Fruit fly (Drosophila melanogaster) whole organism, embryonic: ENCODE results near the gene gammaTub37C.

ENCODE experiments used
- Atf3 ChIP-seq: fragments of 200-800 bp; sonication (Bioruptor generic); optimal IDR thresholded peaks from 3 replicates; lab custom pipeline; 2016; ENCODE audit warnings: missing biosample characterization, missing genetic modification characterization
- Bteb2 ChIP-seq: fragments of 200-800 bp; sonication (Bioruptor generic); optimal IDR thresholded peaks from 2 replicates; lab custom pipeline; 2016; ENCODE audit warnings: missing biosample characterization, missing genetic modification characterization
- CG10366 ChIP-seq: fragments of 200-800 bp; sonication (Bioruptor generic); IDR thresholded peaks from 2 replicates; pipeline ENCODE4 v1.3.6; 2022; ENCODE audit warnings: missing biosample characterization, missing genetic modification characterization
- CG12219 ChIP-seq: fragments of 200-800 bp; sonication (Bioruptor generic); optimal IDR thresholded peaks from 3 replicates; lab custom pipeline; 2018; ENCODE audit warnings: missing biosample characterization, mild to moderate bottlenecking, missing genetic modification characterization
- CG12299 ChIP-seq: fragments of 200-800 bp; sonication (Bioruptor generic); optimal IDR thresholded peaks from 2 replicates; lab custom pipeline; 2018; ENCODE audit warnings: missing biosample characterization, mild to moderate bottlenecking, missing genetic modification characterization
- CG13424 ChIP-seq: fragments of 200-800 bp; sonication (Bioruptor generic); optimal IDR thresholded peaks from 2 replicates; lab custom pipeline; 2019; ENCODE audit warnings: missing biosample characterization, mild to moderate bottlenecking, missing genetic modification characterization, moderate library complexity
- CG14860 ChIP-seq: fragments of 200-800 bp; sonication (Bioruptor generic); IDR thresholded peaks from 3 replicates; pipeline ENCODE4 v1.3.6; 2022; ENCODE audit warnings: missing biosample characterization, missing genetic modification characterization; ENCODE audit not compliant: partially characterized antibody
- CG16779 ChIP-seq: fragments of 200-800 bp; sonication (Bioruptor generic); IDR thresholded peaks from 2 replicates; pipeline ENCODE4 v1.3.6; 2022; ENCODE audit warnings: missing biosample characterization, missing genetic modification characterization
- CG16813 ChIP-seq: fragments of 200-800 bp; sonication (Bioruptor generic); IDR thresholded peaks from 3 replicates; pipeline ENCODE4 v1.3.6; 2022; ENCODE audit warnings: missing biosample characterization, missing genetic modification characterization; ENCODE audit not compliant: partially characterized antibody
- CG3847 ChIP-seq: fragments of 200-800 bp; sonication (Bioruptor generic); IDR thresholded peaks from 2 replicates; pipeline ENCODE4 v1.3.6; 2022; ENCODE audit warnings: missing biosample characterization, missing genetic modification characterization
- CG4360 ChIP-seq: fragments of 200-800 bp; sonication (Bioruptor generic); IDR thresholded peaks from 2 replicates; pipeline ENCODE4 v1.3.6; 2022; ENCODE audit warnings: missing biosample characterization, missing genetic modification characterization
- CG4424 ChIP-seq: fragments of 200-800 bp; sonication (Bioruptor generic); optimal IDR thresholded peaks from 3 replicates; lab custom pipeline; 2016; ENCODE audit warnings: missing biosample characterization, missing genetic modification characterization
- CG5953 ChIP-seq: fragments of 200-800 bp; sonication (Bioruptor generic); IDR thresholded peaks from 2 replicates; pipeline ENCODE4 v1.3.6; 2022; ENCODE audit warnings: missing biosample characterization, missing genetic modification characterization
- CG6689 ChIP-seq: fragments of 200-800 bp; sonication (Bioruptor generic); IDR thresholded peaks from 2 replicates; pipeline ENCODE4 v1.3.6; 2022; ENCODE audit warnings: missing biosample characterization, missing genetic modification characterization
- CG7839 ChIP-seq: fragments of 200-800 bp; sonication (Bioruptor generic); optimal IDR thresholded peaks from 3 replicates; lab custom pipeline; 2018; ENCODE audit warnings: missing biosample characterization, mild to moderate bottlenecking, missing genetic modification characterization, moderate library complexity
- CG8359 ChIP-seq: fragments of 200-800 bp; sonication (Bioruptor generic); optimal IDR thresholded peaks from 2 replicates; lab custom pipeline; 2017; ENCODE audit warnings: missing biosample characterization, mild to moderate bottlenecking, missing genetic modification characterization, borderline replicate concordance
- CG9932 ChIP-seq: fragments of 200-800 bp; sonication (Bioruptor generic); IDR thresholded peaks from 2 replicates; pipeline ENCODE4 v1.3.6; 2022; ENCODE audit warnings: missing biosample characterization, missing genetic modification characterization
- CHES-1-like ChIP-seq: fragments of 200-800 bp; sonication (Bioruptor generic); optimal IDR thresholded peaks from 2 replicates; lab custom pipeline; 2016; ENCODE audit warnings: missing biosample characterization, missing genetic modification characterization
- Dad ChIP-seq: fragments of 200-800 bp; sonication (Bioruptor generic); optimal IDR thresholded peaks from 3 replicates; lab custom pipeline; 2016; ENCODE audit warnings: missing biosample characterization, missing genetic modification characterization
- Doc2 ChIP-seq: fragments of 200-800 bp; sonication (Bioruptor generic); IDR thresholded peaks from 2 replicates; pipeline ENCODE4 v1.3.6; 2022; ENCODE audit warnings: missing biosample characterization, missing genetic modification characterization
- H15 ChIP-seq: fragments of 200-800 bp; sonication (Bioruptor generic); IDR thresholded peaks from 3 replicates; pipeline ENCODE4 v1.3.6; 2022; ENCODE audit warnings: missing biosample characterization, missing genetic modification characterization
- H2.0 ChIP-seq: fragments of 200-800 bp; sonication (Bioruptor generic); IDR thresholded peaks from 2 replicates; pipeline ENCODE4 v1.3.6; 2022; ENCODE audit warnings: missing biosample characterization, missing genetic modification characterization
- HLH4C ChIP-seq: fragments of 200-800 bp; sonication (Bioruptor generic); IDR thresholded peaks from 3 replicates; pipeline ENCODE4 v1.3.6; 2022; ENCODE audit warnings: missing biosample characterization, missing genetic modification characterization; ENCODE audit not compliant: partially characterized antibody
- Hey ChIP-seq: fragments of 200-800 bp; sonication (Bioruptor generic); optimal IDR thresholded peaks from 3 replicates; lab custom pipeline; 2018; ENCODE audit warnings: missing biosample characterization, mild to moderate bottlenecking, missing genetic modification characterization
- Hr78 ChIP-seq, 2 experiments: fragments of 200-800 bp in 1 of 2; fragments of >200 bp in 1 of 2; sonication (Bioruptor generic) in 1 of 2; optimal IDR thresholded peaks; 2 replicates each; lab custom pipeline; 2017 to 2019; ENCODE audit warnings: missing biosample characterization in 2 of 2, missing genetic modification characterization in 2 of 2, mild to moderate bottlenecking in 1 of 2, moderate library complexity in 1 of 2
- MBD-R2 ChIP-seq: fragments of 200-800 bp; sonication (Bioruptor generic); IDR thresholded peaks from 2 replicates; pipeline ENCODE4 v1.3.6; 2022; ENCODE audit warnings: missing biosample characterization, missing genetic modification characterization
- Mad ChIP-seq: fragments of 200-800 bp; sonication (Bioruptor generic); optimal IDR thresholded peaks from 2 replicates; lab custom pipeline; 2016; ENCODE audit warnings: missing biosample characterization, missing genetic modification characterization
- NK7.1 ChIP-seq: fragments of 200-800 bp; sonication (Bioruptor generic); optimal IDR thresholded peaks from 3 replicates; lab custom pipeline; 2016; ENCODE audit warnings: missing biosample characterization, missing genetic modification characterization
- Nf-YC ChIP-seq: fragments of 200-800 bp; optimal IDR thresholded peaks from 3 replicates; lab custom pipeline; 2019; ENCODE audit warnings: missing biosample characterization, mild to moderate bottlenecking, missing genetic modification characterization, moderate library complexity
- Oli ChIP-seq: fragments of 200-800 bp; sonication (Bioruptor generic); optimal IDR thresholded peaks from 2 replicates; lab custom pipeline; 2018; ENCODE audit warnings: missing biosample characterization, mild to moderate bottlenecking, missing genetic modification characterization, moderate library complexity
- aop ChIP-seq: fragments of 200-800 bp; sonication (Bioruptor generic); IDR thresholded peaks from 2 replicates; pipeline ENCODE4 v1.3.6; 2022; ENCODE audit warnings: missing biosample characterization, missing genetic modification characterization
- ash1 ChIP-seq: fragments of 200-800 bp; sonication (Bioruptor generic); optimal IDR thresholded peaks from 2 replicates; lab custom pipeline; 2018; ENCODE audit warnings: missing biosample characterization, mild to moderate bottlenecking, missing genetic modification characterization
- cato ChIP-seq: fragments of 200-800 bp; sonication (Bioruptor generic); optimal IDR thresholded peaks from 2 replicates; lab custom pipeline; 2016; ENCODE audit warnings: missing biosample characterization, missing genetic modification characterization, borderline replicate concordance
- chm ChIP-seq: fragments of 200-800 bp; sonication (Bioruptor generic); IDR thresholded peaks from 2 replicates; pipeline ENCODE4 v1.3.6; 2022; ENCODE audit warnings: missing biosample characterization, missing genetic modification characterization
- corto ChIP-seq: fragments of 200-800 bp; sonication (Bioruptor generic); optimal IDR thresholded peaks from 2 replicates; lab custom pipeline; 2016; ENCODE audit warnings: missing biosample characterization, mild to moderate bottlenecking, missing genetic modification characterization, moderate library complexity
- crc ChIP-seq: fragments of 200-800 bp; sonication (Bioruptor generic); optimal IDR thresholded peaks from 2 replicates; lab custom pipeline; 2016; ENCODE audit warnings: missing biosample characterization, missing genetic modification characterization
- dmrt11E ChIP-seq: fragments of 200-800 bp; sonication (Bioruptor generic); optimal IDR thresholded peaks from 3 replicates; lab custom pipeline; 2018; ENCODE audit warnings: missing biosample characterization, mild to moderate bottlenecking, missing genetic modification characterization, moderate library complexity
- emc ChIP-seq: fragments of 200-800 bp; sonication (Bioruptor generic); optimal IDR thresholded peaks from 2 replicates; lab custom pipeline; 2016; ENCODE audit warnings: missing biosample characterization, missing genetic modification characterization
- en ChIP-seq: fragments of 200-800 bp; sonication (Bioruptor generic); optimal IDR thresholded peaks from 2 replicates; lab custom pipeline; 2016; ENCODE audit warnings: missing biosample characterization, missing genetic modification characterization
- eve ChIP-seq, 2 experiments: fragments of >200 bp; optimal IDR thresholded peaks; 2 replicates each; lab custom pipeline; 2017; ENCODE audit warnings: missing biosample characterization in 2 of 2, missing genetic modification characterization in 2 of 2
- fd102C ChIP-seq: fragments of 200-800 bp; sonication (Bioruptor generic); optimal IDR thresholded peaks from 2 replicates; lab custom pipeline; 2018; ENCODE audit warnings: missing biosample characterization, mild to moderate bottlenecking, missing genetic modification characterization, moderate library complexity
- gfzf ChIP-seq: fragments of 200-800 bp; sonication (Bioruptor generic); optimal IDR thresholded peaks from 2 replicates; lab custom pipeline; 2016; ENCODE audit warnings: missing biosample characterization, mild to moderate bottlenecking, missing genetic modification characterization, moderate library complexity
- grau ChIP-seq: fragments of 200-800 bp; optimal IDR thresholded peaks from 3 replicates; lab custom pipeline; 2019; ENCODE audit warnings: missing biosample characterization, mild to moderate bottlenecking, missing genetic modification characterization, moderate library complexity
- knrl ChIP-seq: fragments of 200-800 bp; sonication (Bioruptor generic); IDR thresholded peaks from 3 replicates; pipeline ENCODE4 v1.3.6; 2022; ENCODE audit warnings: missing biosample characterization, missing genetic modification characterization; ENCODE audit not compliant: partially characterized antibody
- maf-S ChIP-seq: fragments of 200-800 bp; sonication (Bioruptor generic); optimal IDR thresholded peaks from 2 replicates; lab custom pipeline; 2016; ENCODE audit warnings: missing biosample characterization, missing genetic modification characterization
- mld ChIP-seq: fragments of 200-800 bp; sonication (Bioruptor generic); IDR thresholded peaks from 3 replicates; pipeline ENCODE4 v1.3.6; 2022; ENCODE audit warnings: missing biosample characterization, missing genetic modification characterization; ENCODE audit not compliant: partially characterized antibody
- org-1 ChIP-seq: fragments of 200-800 bp; sonication (Bioruptor generic); optimal IDR thresholded peaks from 2 replicates; lab custom pipeline; 2017; ENCODE audit warnings: missing biosample characterization, missing genetic modification characterization
- sisA ChIP-seq: fragments of 200-800 bp; sonication (Bioruptor generic); IDR thresholded peaks from 2 replicates; pipeline ENCODE4 v1.3.6; 2022; ENCODE audit warnings: missing biosample characterization, missing genetic modification characterization
- slou ChIP-seq: fragments of 200-800 bp; sonication (Bioruptor generic); optimal IDR thresholded peaks from 3 replicates; lab custom pipeline; 2016; ENCODE audit warnings: missing biosample characterization, missing genetic modification characterization
- sug ChIP-seq: fragments of 200-800 bp; optimal IDR thresholded peaks from 2 replicates; lab custom pipeline; 2019; ENCODE audit warnings: missing biosample characterization, mild to moderate bottlenecking, missing genetic modification characterization, moderate library complexity

Gene gammaTub37C

DNA sequence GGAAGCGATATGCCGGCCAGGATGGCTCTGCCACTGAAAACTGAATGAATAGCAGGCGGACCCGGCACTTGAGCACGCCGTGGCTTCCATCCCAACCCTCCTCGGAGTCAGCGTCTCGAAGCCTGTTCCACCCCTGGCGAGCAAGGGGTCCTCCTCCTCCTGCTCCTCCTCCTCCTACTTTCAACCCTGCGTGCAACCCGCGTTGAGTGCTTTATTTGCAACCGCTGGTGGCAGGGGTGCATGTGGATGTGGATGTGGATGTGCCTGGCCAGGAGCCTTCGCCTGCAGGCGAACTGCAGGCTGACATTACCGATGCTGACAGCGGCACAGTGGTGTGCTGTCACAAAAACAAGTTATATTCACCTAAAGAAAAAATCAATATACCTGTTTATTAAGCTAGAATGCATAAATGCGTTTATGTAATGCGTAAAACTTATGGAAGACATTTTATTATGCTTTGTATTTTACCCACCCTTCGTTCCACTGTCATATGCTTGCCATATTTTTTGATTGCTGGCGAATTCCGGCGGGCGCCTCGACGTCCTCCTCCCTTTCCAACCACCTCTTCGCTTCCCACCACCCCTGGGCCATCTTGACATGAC, 11.0 kb upstream of the gammaTub37C start (continued):
- no peak for TF ChIP-seq cato (GFP tag; lab: Kevin White, UChicago)
- no peak for TF ChIP-seq CG16779 (GFP tag; lab: Robert Waterston, UW)
- TF ChIP-seq sug (tag; lab: Kevin White, UChicago): no peak
- TF ChIP-seq HLH4C: no peak
- TF ChIP-seq CG3847: 0 out of 2 replicates have a peak, but pooled peaks have one; percentile 27
- TF ChIP-seq CG14860 (GFP tag; lab: Robert Waterston, UW): no peak
- TF ChIP-seq maf-S: no peak
- no peak for TF ChIP-seq crc
- TF ChIP-seq Nf-YC: no peak
- no peak for TF ChIP-seq mld
- no peak for TF ChIP-seq emc (GFP tag; lab: Kevin White, UChicago)
- no peak for TF ChIP-seq gfzf
- TF ChIP-seq CG9932 (GFP tag; lab: Robert Waterston, UW): no peak
- no peak for TF ChIP-seq CG16813 (GFP tag; lab: Robert Waterston, UW)
- TF ChIP-seq CG4424 (GFP tag; lab: Kevin White, UChicago): peak; percentile 79
- TF ChIP-seq CG12299 (tag; lab: Kevin White, UChicago): no peak
- peak; percentile 64 for TF ChIP-seq CG10366 (GFP tag; lab: Robert Waterston, UW)
- peak; percentile 56 for TF ChIP-seq sisA (GFP tag; lab: Robert Waterston, UW)
- no peak for TF ChIP-seq Doc2 (GFP tag; lab: Robert Waterston, UW)
- no peak for TF ChIP-seq knrl
- TF ChIP-seq Bteb2 (GFP tag; lab: Kevin White, UChicago): no peak
- TF ChIP-seq H15 (GFP tag; lab: Robert Waterston, UW): peak; percentile 66; the same call in 1 of the 3 replicates
- TF ChIP-seq Oli (tag; lab: Kevin White, UChicago): peak; percentile 68
- TF ChIP-seq Hr78 (GFP tag; optimal IDR thresholded peaks at IDR 0.05; lab: Kevin White, UChicago): no peak
- TF ChIP-seq Mad: no peak
- TF ChIP-seq Atf3 (GFP tag; lab: Kevin White, UChicago): peak; percentile 34
- peak; percentile 25 for TF ChIP-seq en (GFP tag; lab: Kevin White, UChicago)
- TF ChIP-seq chm (GFP tag; lab: Robert Waterston, UW): peak; percentile 77
- peak; percentile 84 for TF ChIP-seq dmrt11E (tag; lab: Kevin White, UChicago)
- no peak for TF ChIP-seq NK7.1 (GFP tag; lab: Kevin White, UChicago)
- TF ChIP-seq fd102C (GFP tag; lab: Kevin White, UChicago): no peak
- peak; percentile 51 for TF ChIP-seq CG4360
- TF ChIP-seq CHES-1-like: no peak
- no peak for TF ChIP-seq eve (GFP tag; optimal IDR thresholded peaks at IDR 0.05; lab: Kevin White, UChicago)
- peak; percentile 53 for TF ChIP-seq CG13424 (tag; lab: Kevin White, UChicago)
- TF ChIP-seq aop (GFP tag; lab: Robert Waterston, UW): no peak
- no peak for TF ChIP-seq Dad
- peak; percentile 32 for TF ChIP-seq CG8359 (GFP tag; lab: Kevin White, UChicago)
- no peak for TF ChIP-seq MBD-R2 (GFP tag; lab: Robert Waterston, UW)
- TF ChIP-seq CG7839 (tag; lab: Kevin White, UChicago): peak; percentile 66
- peak; percentile 21 for TF ChIP-seq org-1 (GFP tag; lab: Kevin White, UChicago)
- no peak for TF ChIP-seq Hey
- peak; percentile 66 for TF ChIP-seq CG12219 (GFP tag; lab: Kevin White, UChicago)
- TF ChIP-seq corto (GFP tag; lab: Kevin White, UChicago): peak; percentile 70
- TF ChIP-seq ash1 (GFP tag; lab: Kevin White, UChicago): no peak
- TF ChIP-seq grau (tag; lab: Kevin White, UChicago): peak; percentile 60
- no peak for TF ChIP-seq CG5953 (GFP tag; lab: Robert Waterston, UW)
- peak; percentile 79 for TF ChIP-seq CG6689 (GFP tag; lab: Robert Waterston, UW)
- TF ChIP-seq slou (GFP tag; lab: Kevin White, UChicago): no peak
- peak; percentile 55 for TF ChIP-seq H2.0
